Fruit fly (Drosophila melanogaster) whole organism, prepupa: ENCODE measurements around the gene bark.
A peak's percentile ranks its signal among the peaks of the same experiment; 100 is the strongest.

Source experiments
- Blimp-1 ChIP-seq: fragments of 200-800 bp; sonication (Bioruptor generic); optimal IDR thresholded peaks from 3 replicates; lab custom pipeline; 2017; ENCODE audit warnings: missing biosample characterization, missing genetic modification characterization, mild to moderate bottlenecking, moderate library complexity, missing genetic modification reagents
- CG10631 ChIP-seq: fragments of 200-800 bp; sonication (Bioruptor generic); optimal IDR thresholded peaks from 2 replicates; lab custom pipeline; 2016; ENCODE audit warnings: missing biosample characterization, missing genetic modification characterization
- CG10669 ChIP-seq: fragments of 200-800 bp; sonication (Bioruptor generic); optimal IDR thresholded peaks from 3 replicates; lab custom pipeline; 2018; ENCODE audit warnings: missing biosample characterization, mild to moderate bottlenecking, missing genetic modification characterization, moderate library complexity
- CG11294 ChIP-seq: fragments of 200-800 bp; sonication (Bioruptor generic); IDR thresholded peaks from 2 replicates; pipeline ENCODE4 v1.3.6; 2022; ENCODE audit warnings: missing biosample characterization, missing genetic modification characterization
- CG11762 ChIP-seq: fragments of 200-800 bp; sonication (Bioruptor generic); optimal IDR thresholded peaks from 3 replicates; lab custom pipeline; 2016; ENCODE audit warnings: missing biosample characterization, missing genetic modification characterization; ENCODE audit not compliant: insufficient read depth
- CG11902 ChIP-seq: fragments of 200-800 bp; sonication (Bioruptor generic); optimal IDR thresholded peaks from 3 replicates; lab custom pipeline; 2016; ENCODE audit warnings: missing biosample characterization, missing genetic modification characterization
- CG15336 ChIP-seq: fragments of 200-800 bp; sonication (Bioruptor generic); IDR thresholded peaks from 2 replicates; pipeline ENCODE4 v1.3.6; 2022; ENCODE audit warnings: missing biosample characterization, missing genetic modification characterization
- CG1621 ChIP-seq: fragments of 200-800 bp; sonication (Bioruptor generic); optimal IDR thresholded peaks from 3 replicates; lab custom pipeline; 2018; ENCODE audit warnings: missing biosample characterization, mild to moderate bottlenecking, missing genetic modification characterization
- CG16779 ChIP-seq: fragments of 200-800 bp; sonication (Bioruptor generic); optimal IDR thresholded peaks from 3 replicates; lab custom pipeline; 2017; ENCODE audit warnings: missing biosample characterization, mild to moderate bottlenecking, missing genetic modification characterization
- CG3032 ChIP-seq: fragments of 200-800 bp; optimal IDR thresholded peaks from 2 replicates; lab custom pipeline; 2019; ENCODE audit warnings: missing biosample characterization, mild to moderate bottlenecking, missing genetic modification characterization, moderate library complexity
- CG31627 ChIP-seq: fragments of 200-800 bp; sonication (Bioruptor generic); optimal IDR thresholded peaks from 3 replicates; lab custom pipeline; 2016; ENCODE audit warnings: missing biosample characterization, missing genetic modification characterization
- CG32006 ChIP-seq: fragments of 200-800 bp; sonication (Bioruptor generic); optimal IDR thresholded peaks from 3 replicates; lab custom pipeline; 2017; ENCODE audit warnings: missing biosample characterization, mild to moderate bottlenecking, missing genetic modification characterization
- CG34406 ChIP-seq: fragments of 200-800 bp; sonication (Bioruptor generic); optimal IDR thresholded peaks from 3 replicates; lab custom pipeline; 2016; ENCODE audit warnings: missing biosample characterization, missing genetic modification characterization
- CG3919 ChIP-seq: fragments of 200-800 bp; sonication (Bioruptor generic); optimal IDR thresholded peaks from 3 replicates; lab custom pipeline; 2016; ENCODE audit warnings: missing biosample characterization, missing genetic modification characterization
- CG4318 ChIP-seq: fragments of 200-800 bp; sonication (Bioruptor generic); optimal IDR thresholded peaks from 3 replicates; lab custom pipeline; 2017; ENCODE audit warnings: missing biosample characterization, mild to moderate bottlenecking, missing genetic modification characterization
- CG6276 ChIP-seq: fragments of 200-800 bp; sonication (Bioruptor generic); optimal IDR thresholded peaks from 2 replicates; lab custom pipeline; 2017; ENCODE audit warnings: missing biosample characterization, mild to moderate bottlenecking, missing genetic modification characterization
- CG6792 ChIP-seq: fragments of 200-800 bp; sonication (Bioruptor generic); optimal IDR thresholded peaks from 3 replicates; lab custom pipeline; 2016; ENCODE audit warnings: missing biosample characterization, missing genetic modification characterization
- CG6808 ChIP-seq: fragments of 200-800 bp; sonication (Bioruptor generic); optimal IDR thresholded peaks from 3 replicates; lab custom pipeline; 2017; ENCODE audit warnings: missing biosample characterization, missing genetic modification characterization, mild to moderate bottlenecking, moderate library complexity, missing genetic modification reagents
- CG6854 ChIP-seq: fragments of 200-800 bp; sonication (Bioruptor generic); optimal IDR thresholded peaks from 2 replicates; lab custom pipeline; 2017; ENCODE audit warnings: missing biosample characterization, mild to moderate bottlenecking, missing genetic modification characterization
- CG7368 ChIP-seq: fragments of 200-800 bp; sonication (Bioruptor generic); optimal IDR thresholded peaks from 3 replicates; lab custom pipeline; 2016; ENCODE audit warnings: missing biosample characterization, missing genetic modification characterization
- CG8119 ChIP-seq: fragments of 200-800 bp; sonication (Bioruptor generic); IDR thresholded peaks from 3 replicates; pipeline ENCODE4 v1.3.6; 2022; ENCODE audit warnings: missing biosample characterization, missing genetic modification characterization
- CG8319 ChIP-seq: fragments of 200-800 bp; sonication (Bioruptor generic); optimal IDR thresholded peaks from 3 replicates; lab custom pipeline; 2016; ENCODE audit warnings: missing biosample characterization, missing genetic modification characterization
- CG8632 ChIP-seq: fragments of 200-800 bp; sonication (Bioruptor generic); optimal IDR thresholded peaks from 3 replicates; lab custom pipeline; 2016; ENCODE audit warnings: missing biosample characterization, missing genetic modification characterization
- Eip75B ChIP-seq: fragments of 200-800 bp; sonication (Bioruptor generic); optimal IDR thresholded peaks from 3 replicates; lab custom pipeline; 2016; ENCODE audit warnings: missing biosample characterization, missing genetic modification characterization
- Eip78C ChIP-seq: fragments of 200-800 bp; sonication (Bioruptor generic); peaks from one replicate; lab custom pipeline; 2016; ENCODE audit warnings: missing biosample characterization, missing genetic modification characterization
- Eip93F ChIP-seq: fragments of 200-800 bp; sonication (Bioruptor generic); optimal IDR thresholded peaks from 2 replicates; lab custom pipeline; 2016; ENCODE audit warnings: missing biosample characterization, mild to moderate bottlenecking, missing genetic modification characterization
- Ets96B ChIP-seq: fragments of 200-800 bp; optimal IDR thresholded peaks from 2 replicates; lab custom pipeline; 2019; ENCODE audit warnings: missing biosample characterization, mild to moderate bottlenecking, missing genetic modification characterization, moderate library complexity
- Gug ChIP-seq: fragments of 200-800 bp; sonication (Bioruptor generic); IDR thresholded peaks from 2 replicates; pipeline ENCODE4 v1.3.6; 2022; ENCODE audit warnings: missing biosample characterization, missing genetic modification characterization
- Hr38 ChIP-seq: sonication (Bioruptor generic); optimal IDR thresholded peaks from 2 replicates; lab custom pipeline; 2016; ENCODE audit warnings: missing biosample characterization, missing genetic modification characterization
- Hr4 ChIP-seq: fragments of 200-800 bp; sonication (Bioruptor generic); optimal IDR thresholded peaks from 3 replicates; lab custom pipeline; 2016; ENCODE audit warnings: missing biosample characterization, missing genetic modification characterization
- Lpt ChIP-seq: fragments of 200-800 bp; sonication (Bioruptor generic); optimal IDR thresholded peaks from 3 replicates; lab custom pipeline; 2016; ENCODE audit warnings: missing biosample characterization, missing genetic modification characterization
- Met ChIP-seq: fragments of 200-800 bp; sonication (Bioruptor generic); optimal IDR thresholded peaks from 3 replicates; lab custom pipeline; 2016; ENCODE audit warnings: missing biosample characterization, missing genetic modification characterization
- OdsH ChIP-seq: fragments of 200-800 bp; sonication (Bioruptor generic); optimal IDR thresholded peaks from 3 replicates; lab custom pipeline; 2016; ENCODE audit warnings: missing biosample characterization, missing genetic modification characterization
- Smox ChIP-seq: fragments of 200-800 bp; sonication (Bioruptor generic); optimal IDR thresholded peaks from 3 replicates; lab custom pipeline; 2016; ENCODE audit warnings: missing biosample characterization, missing genetic modification characterization
- Sox14 ChIP-seq: fragments of 200-800 bp; sonication (Bioruptor generic); optimal IDR thresholded peaks from 3 replicates; lab custom pipeline; 2016; ENCODE audit warnings: missing biosample characterization, missing genetic modification characterization
- Sox15 ChIP-seq: fragments of 200-800 bp; sonication (Bioruptor generic); optimal IDR thresholded peaks from 3 replicates; lab custom pipeline; 2016; ENCODE audit warnings: missing biosample characterization, missing genetic modification characterization
- achi ChIP-seq: fragments of 200-800 bp; sonication (Bioruptor generic); optimal IDR thresholded peaks from 3 replicates; lab custom pipeline; 2016; ENCODE audit warnings: missing biosample characterization, missing genetic modification characterization
- acj6 ChIP-seq: fragments of 200-800 bp; sonication (Bioruptor generic); optimal IDR thresholded peaks from 3 replicates; lab custom pipeline; 2016; ENCODE audit warnings: missing biosample characterization, missing genetic modification characterization
- cyc ChIP-seq: fragments of 200-800 bp; sonication (Bioruptor generic); optimal IDR thresholded peaks from 3 replicates; lab custom pipeline; 2016; ENCODE audit warnings: missing biosample characterization, missing genetic modification characterization
- dsx ChIP-seq: fragments of 200-800 bp; optimal IDR thresholded peaks from 3 replicates; lab custom pipeline; 2019; ENCODE audit warnings: missing biosample characterization, mild to moderate bottlenecking, missing genetic modification characterization, moderate library complexity; ENCODE audit not compliant: poor library complexity, severe bottlenecking
- eg ChIP-seq: fragments of 200-800 bp; sonication (Bioruptor generic); IDR thresholded peaks from 3 replicates; pipeline ENCODE4 v1.3.6; 2022; ENCODE audit warnings: missing biosample characterization, missing genetic modification characterization
- esn ChIP-seq: fragments of 200-800 bp; sonication (Bioruptor generic); optimal IDR thresholded peaks from 2 replicates; lab custom pipeline; 2016; ENCODE audit warnings: missing biosample characterization, mild to moderate bottlenecking, missing genetic modification characterization, moderate library complexity
- fd85E ChIP-seq: fragments of 200-800 bp; sonication (Bioruptor generic); optimal IDR thresholded peaks from 3 replicates; lab custom pipeline; 2016; ENCODE audit warnings: missing biosample characterization, missing genetic modification characterization
- fkh ChIP-seq: fragments of 200-800 bp; sonication (Bioruptor generic); optimal IDR thresholded peaks from 3 replicates; lab custom pipeline; 2017; ENCODE audit warnings: missing biosample characterization, mild to moderate bottlenecking, missing genetic modification characterization, moderate library complexity
- lz ChIP-seq: fragments of 200-800 bp; sonication (Bioruptor generic); optimal IDR thresholded peaks from 3 replicates; lab custom pipeline; 2016; ENCODE audit warnings: missing biosample characterization, missing genetic modification characterization
- net ChIP-seq: fragments of 200-800 bp; sonication (Bioruptor generic); optimal IDR thresholded peaks from 3 replicates; lab custom pipeline; 2016; ENCODE audit warnings: missing biosample characterization, missing genetic modification characterization
- pdm3 ChIP-seq: fragments of 200-800 bp; sonication (Bioruptor generic); optimal IDR thresholded peaks from 3 replicates; lab custom pipeline; 2016; ENCODE audit warnings: missing biosample characterization, missing genetic modification characterization
- salr ChIP-seq, 2 experiments: fragments of 200-800 bp; sonication (Bioruptor generic); optimal IDR thresholded peaks; 3 replicates each; lab custom pipeline; 2016 to 2018; ENCODE audit warnings: missing biosample characterization in 2 of 2, missing genetic modification characterization in 2 of 2, mild to moderate bottlenecking in 1 of 2
- spab ChIP-seq: fragments of 200-800 bp; sonication (Bioruptor generic); optimal IDR thresholded peaks from 2 replicates; lab custom pipeline; 2017; ENCODE audit warnings: missing biosample characterization, mild to moderate bottlenecking, missing genetic modification characterization, missing genetic modification reagents
- ss ChIP-seq, 2 experiments: fragments of 200-800 bp; sonication (Bioruptor generic); optimal IDR thresholded peaks; 2 replicates in 1 of 2; 3 replicates in 1 of 2; lab custom pipeline; 2017 to 2018; ENCODE audit warnings: mild to moderate bottlenecking in 2 of 2, missing biosample characterization in 2 of 2, missing genetic modification characterization in 2 of 2, moderate library complexity in 1 of 2

The bark gene

DNA sequence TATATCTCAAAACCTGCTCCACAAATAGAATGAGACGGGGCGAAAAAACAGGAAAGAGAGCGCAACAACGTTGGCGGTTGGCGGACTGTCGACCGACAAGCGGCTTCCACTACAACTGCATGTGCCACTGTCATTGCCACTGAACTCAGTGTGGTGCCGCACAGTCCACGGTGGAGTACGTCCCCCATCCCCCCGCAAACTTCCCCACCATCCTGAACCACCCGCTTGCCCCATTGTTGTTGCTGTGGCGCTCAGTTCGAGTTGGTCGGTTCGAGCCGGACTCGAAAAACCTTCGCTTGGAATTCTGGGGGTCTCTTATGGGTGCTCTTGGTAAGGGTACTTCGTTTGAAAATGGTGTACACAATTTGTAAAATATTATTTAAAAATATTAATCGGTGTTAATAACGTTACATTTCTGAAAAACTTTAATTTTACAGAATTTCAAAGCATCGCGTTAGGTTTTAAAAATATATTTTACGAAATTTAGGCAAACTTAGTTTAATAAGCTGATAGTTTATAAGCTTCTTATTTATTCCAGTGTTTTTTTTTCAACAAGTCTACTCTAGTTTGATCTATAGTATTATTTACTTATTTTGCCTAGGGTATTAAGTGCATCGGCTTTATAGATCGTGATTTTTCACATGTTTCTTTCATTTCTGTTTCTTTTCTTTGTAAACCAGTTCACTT lies 13.9 kb upstream of the bark start:
- peak; percentile 52 for TF ChIP-seq CG11762 (GFP tag; lab: Kevin White, UChicago)
- TF ChIP-seq CG1621 (tag; lab: Kevin White, UChicago): peak; percentile 69
- TF ChIP-seq CG11294: no peak
- peak; percentile 78 for TF ChIP-seq CG8632 (GFP tag; lab: Kevin White, UChicago)
- peak; percentile 68 for TF ChIP-seq CG6276 (GFP tag; lab: Kevin White, UChicago)
- peak; percentile 50 for TF ChIP-seq CG16779 (tag; lab: Kevin White, UChicago)
- peak; percentile 82 for TF ChIP-seq CG10631 (GFP tag; lab: Kevin White, UChicago)
- TF ChIP-seq CG31627 (GFP tag; lab: Kevin White, UChicago): peak; percentile 63
- TF ChIP-seq salr (GFP tag; optimal IDR thresholded peaks at IDR 0.05; lab: Kevin White, UChicago): peak; percentile 7 to 74
- TF ChIP-seq Smox (GFP tag; lab: Kevin White, UChicago): peak; percentile 76
- TF ChIP-seq Eip93F: no peak
- peak; percentile 81 for TF ChIP-seq Met
- TF ChIP-seq Gug (GFP tag; lab: Robert Waterston, UW): no peak
- peak; percentile 33 for TF ChIP-seq CG11902 (GFP tag; lab: Kevin White, UChicago)
- peak; percentile 70 for TF ChIP-seq spab (GFP tag; lab: Kevin White, UChicago)
- peak; percentile 79 for TF ChIP-seq achi
- peak; percentile 67 for TF ChIP-seq CG4318 (GFP tag; lab: Kevin White, UChicago)
- TF ChIP-seq CG7368 (GFP tag; lab: Kevin White, UChicago): peak; percentile 32
- peak; percentile 96 for TF ChIP-seq Eip78C (GFP tag; lab: Kevin White, UChicago)
- no peak for TF ChIP-seq fd85E
- peak; percentile 60 for TF ChIP-seq CG8319 (GFP tag; lab: Kevin White, UChicago)
- peak; percentile 46 for TF ChIP-seq dsx (GFP tag; lab: Kevin White, UChicago)
- TF ChIP-seq CG10669: peak; percentile 59
- TF ChIP-seq CG34406 (GFP tag; lab: Kevin White, UChicago): peak; percentile 80
- peak; percentile 76 for TF ChIP-seq Eip75B
- peak; percentile 87 for TF ChIP-seq esn
- TF ChIP-seq Hr38 (GFP tag; lab: Kevin White, UChicago): no peak
- TF ChIP-seq eg (GFP tag; lab: Robert Waterston, UW): 0 out of 3 replicates have a peak, but pooled peaks have one; percentile 30
- peak; percentile 52 for TF ChIP-seq cyc (GFP tag; lab: Kevin White, UChicago)
- TF ChIP-seq Hr4 (GFP tag; lab: Kevin White, UChicago): peak; percentile 76
- peak; percentile 71 for TF ChIP-seq CG8119 (GFP tag; lab: Robert Waterston, UW)
- peak; percentile 76 for TF ChIP-seq lz (GFP tag; lab: Kevin White, UChicago)
- peak; percentile 58 to 73 for TF ChIP-seq ss (GFP tag; optimal IDR thresholded peaks at IDR 0.05; lab: Kevin White, UChicago)
- TF ChIP-seq acj6: peak; percentile 79
- peak; percentile 70 for TF ChIP-seq Ets96B (tag; lab: Kevin White, UChicago)
- peak; percentile 54; the same call in 1 of the 2 replicates for TF ChIP-seq CG15336
- TF ChIP-seq net (GFP tag; lab: Kevin White, UChicago): no peak
- TF ChIP-seq OdsH: peak; percentile 79
- TF ChIP-seq CG3919 (GFP tag; lab: Kevin White, UChicago): peak; percentile 75
- TF ChIP-seq Sox15 (GFP tag; lab: Kevin White, UChicago): peak; percentile 35
- TF ChIP-seq pdm3 (GFP tag; lab: Kevin White, UChicago): peak; percentile 79
- TF ChIP-seq CG6854 (GFP tag; lab: Kevin White, UChicago): no peak
- TF ChIP-seq CG6808 (GFP tag; lab: Kevin White, UChicago): peak; percentile 69
- peak; percentile 76 for TF ChIP-seq Sox14
- peak; percentile 83 for TF ChIP-seq CG6792
- peak; percentile 39 for TF ChIP-seq fkh
- TF ChIP-seq CG3032 (tag; lab: Kevin White, UChicago): peak; percentile 72
- peak; percentile 70 for TF ChIP-seq Lpt (GFP tag; lab: Kevin White, UChicago)
- TF ChIP-seq CG32006: peak; percentile 88
- peak; percentile 31 for TF ChIP-seq Blimp-1
